Worm (Caenorhabditis elegans) whole organism, mixed stage, embryonic: ENCODE results near the gene sri-65.

Source experiments
- M03D4.4 ChIP-seq: sonication (generic microtip); optimal IDR thresholded peaks from 2 replicates; lab custom pipeline; 2017; ENCODE audit warnings: mild to moderate bottlenecking, missing genetic modification characterization, missing compliant biosample characterization
- pha-4 ChIP-seq: fragments of 150-350 bp; optimal IDR thresholded peaks from 2 replicates; lab custom pipeline; 2018; ENCODE audit warnings: missing biosample characterization, missing genetic modification reagents, missing genetic modification characterization

ce11 chrV:16401519-16401918 is 13.4 kb upstream of the sri-65 start, which contains the start of gene F13A7.14:
- no peak for TF ChIP-seq pha-4
- TF ChIP-seq M03D4.4 (tag; lab: Kevin White, UChicago) = no peak
